Fruit fly (Drosophila melanogaster): ENCODE measurements around the gene CG13000.

Gene CG13000

DNA sequence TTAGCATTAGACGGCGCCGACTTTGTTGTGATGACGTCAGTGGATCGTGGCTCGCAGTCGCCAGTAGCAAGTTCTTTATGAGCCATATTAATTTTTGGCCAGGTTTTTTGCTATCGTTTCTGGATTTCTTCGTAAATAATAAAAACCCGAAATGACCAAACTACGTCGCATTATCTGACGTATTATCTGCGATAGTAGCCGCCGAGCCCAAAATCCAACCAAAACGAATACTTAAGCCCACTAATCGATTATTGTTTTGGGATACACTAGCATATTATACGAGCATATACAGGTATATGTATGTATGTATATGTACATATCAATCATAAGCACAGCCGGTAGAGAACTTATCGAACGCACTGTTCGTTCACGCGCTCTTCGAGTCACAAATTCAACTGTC, 21.5 kb downstream of the CG13000 start:
- no peak for TF ChIP-seq ey (GFP tag; optimal IDR thresholded peaks at IDR 0.05)
- TF ChIP-seq Mio (GFP tag; optimal IDR thresholded peaks at IDR 0.05), result no peak
- no peak for TF ChIP-seq OdsH (GFP tag; optimal IDR thresholded peaks at IDR 0.05)
- TF ChIP-seq brk (GFP tag; optimal IDR thresholded peaks at IDR 0.05), result no peak
- TF ChIP-seq Hnf4 (GFP tag; optimal IDR thresholded peaks at IDR 0.05), result no peak
- no peak for TF ChIP-seq dsf (GFP tag; optimal IDR thresholded peaks at IDR 0.05; ENCODE audit: borderline replicate concordance)
- TF ChIP-seq GATAd (GFP tag; optimal IDR thresholded peaks at IDR 0.05), result no peak
- TF ChIP-seq Hr78 (GFP tag; optimal IDR thresholded peaks at IDR 0.05), result no peak
- no peak for TF ChIP-seq usp (GFP tag; optimal IDR thresholded peaks at IDR 0.05)
- no peak for TF ChIP-seq sage (GFP tag; optimal IDR thresholded peaks at IDR 0.05)
- no peak for TF ChIP-seq Vsx2 (GFP tag; optimal IDR thresholded peaks at IDR 0.05; ENCODE audit: partially characterized antibody)
- TF ChIP-seq Myc (optimal IDR thresholded peaks at IDR 0.05), result no peak
- TF ChIP-seq tai (GFP tag; optimal IDR thresholded peaks at IDR 0.05), result no peak
- TF ChIP-seq Jra (GFP tag; optimal IDR thresholded peaks at IDR 0.05), result no peak

DNA sequence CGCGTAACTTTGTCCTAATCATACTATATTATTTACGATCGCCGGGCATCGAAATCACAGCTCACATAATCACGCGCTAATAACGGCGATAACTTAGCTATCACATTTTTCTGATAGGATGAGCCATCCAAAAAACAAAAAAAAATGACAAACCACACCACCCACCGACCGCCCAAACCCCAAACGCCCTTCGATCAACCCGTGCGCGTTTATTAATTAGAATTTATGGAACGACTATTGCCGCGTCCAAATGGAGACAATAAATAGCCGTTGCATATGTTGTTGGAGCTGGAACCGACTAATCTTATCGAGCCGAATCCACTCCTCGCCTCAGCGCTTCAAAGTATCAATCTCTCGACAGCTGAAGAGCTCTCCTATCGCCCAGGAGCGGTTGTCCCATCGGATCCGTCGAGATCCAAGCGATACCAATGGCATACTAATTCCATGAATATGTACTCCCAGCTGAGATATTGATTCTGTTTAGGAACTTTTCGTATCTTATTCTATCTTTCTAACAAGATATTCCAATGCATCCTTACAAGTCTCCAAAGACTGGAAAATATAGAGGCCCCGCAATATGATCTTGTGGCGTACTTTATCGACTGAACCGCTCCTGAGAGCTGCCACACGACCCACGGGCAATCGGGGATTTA, 24.1 kb downstream of the CG13000 start:
- TF ChIP-seq Rel (GFP tag; optimal IDR thresholded peaks at IDR 0.05) (no peak), Rel (tag; optimal IDR thresholded peaks at IDR 0.05) (peak; percentile 28), br (GFP tag; optimal IDR thresholded peaks at IDR 0.05) (no peak), fru (GFP tag; optimal IDR thresholded peaks at IDR 0.05) (peak; percentile 6), rgr (GFP tag; optimal IDR thresholded peaks at IDR 0.05) (no peak), Abd-B (GFP tag; optimal IDR thresholded peaks at IDR 0.05) (no peak), h (GFP tag; optimal IDR thresholded peaks at IDR 0.05) (peak; percentile 83), Jra (GFP tag; optimal IDR thresholded peaks at IDR 0.05) (no peak), HLH106 (tag; optimal IDR thresholded peaks at IDR 0.05) (peak; percentile 31), foxo (GFP tag; optimal IDR thresholded peaks at IDR 0.05) (peak in 1 of 2 experiments; percentile 10)

DNA sequence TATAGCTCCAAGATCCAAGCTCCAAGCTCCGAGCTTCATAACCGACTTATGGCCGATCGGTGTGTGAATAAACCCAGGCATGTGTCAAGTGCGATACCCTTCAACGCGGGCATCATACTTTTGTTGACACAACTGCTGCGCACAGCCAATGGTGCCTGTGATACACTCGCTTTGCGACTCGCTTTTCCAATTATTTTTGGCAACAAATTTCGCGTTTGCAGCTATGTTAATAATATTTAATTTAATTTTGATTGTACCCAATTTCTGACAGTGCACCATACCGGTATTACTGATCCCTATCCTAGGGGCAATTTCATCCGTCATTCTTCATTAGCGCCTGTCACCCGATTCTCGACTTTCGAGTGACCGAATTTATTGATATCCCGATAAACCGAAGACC, 24.8 kb downstream of the CG13000 start:
- TF ChIP-seq ey (GFP tag; optimal IDR thresholded peaks at IDR 0.05), result peak; percentile 1
- TF ChIP-seq sage (GFP tag; optimal IDR thresholded peaks at IDR 0.05), result no peak
- TF ChIP-seq h (GFP tag; optimal IDR thresholded peaks at IDR 0.05), result peak; percentile 15
- TF ChIP-seq psq (GFP tag; optimal IDR thresholded peaks at IDR 0.05), result peak; percentile 6
- TF ChIP-seq rgr (GFP tag; optimal IDR thresholded peaks at IDR 0.05), result peak; percentile 23
- TF ChIP-seq OdsH (GFP tag; optimal IDR thresholded peaks at IDR 0.05), result peak; percentile 6

DNA sequence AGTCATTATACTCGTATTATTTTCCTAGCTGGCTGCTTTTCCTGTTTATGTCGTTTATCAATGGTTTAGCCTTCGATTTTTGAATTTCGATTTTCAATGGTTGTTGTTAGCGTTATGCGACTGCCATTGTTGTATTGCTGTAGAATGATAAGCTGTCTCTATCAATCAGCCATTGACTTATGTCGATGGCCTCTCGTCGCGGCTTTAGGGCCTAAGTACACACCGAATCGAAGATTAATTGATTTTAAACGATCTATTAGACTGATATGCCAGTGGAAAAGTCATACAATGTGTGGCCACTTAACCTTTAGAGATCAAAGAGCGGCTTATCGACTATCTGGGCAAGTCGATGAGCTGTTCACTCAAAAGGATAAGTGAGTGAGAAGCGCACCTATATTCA, 25.6 kb downstream of the CG13000 start:
- TF ChIP-seq dl (GFP tag; optimal IDR thresholded peaks at IDR 0.05; ENCODE audit: insufficient read depth in 1 of 2, partially characterized antibody in 2 of 2) (no peak), CG32264 (GFP tag; optimal IDR thresholded peaks at IDR 0.05) (no peak), Jra (GFP tag; optimal IDR thresholded peaks at IDR 0.05) (no peak), psq (GFP tag; optimal IDR thresholded peaks at IDR 0.05) (no peak), usp (GFP tag; optimal IDR thresholded peaks at IDR 0.05) (no peak), N (GFP tag; optimal IDR thresholded peaks at IDR 0.05) (no peak), Myc (optimal IDR thresholded peaks at IDR 0.05) (no peak), brk (GFP tag; optimal IDR thresholded peaks at IDR 0.05) (no peak), foxo (GFP tag; optimal IDR thresholded peaks at IDR 0.05) (no peak)

DNA sequence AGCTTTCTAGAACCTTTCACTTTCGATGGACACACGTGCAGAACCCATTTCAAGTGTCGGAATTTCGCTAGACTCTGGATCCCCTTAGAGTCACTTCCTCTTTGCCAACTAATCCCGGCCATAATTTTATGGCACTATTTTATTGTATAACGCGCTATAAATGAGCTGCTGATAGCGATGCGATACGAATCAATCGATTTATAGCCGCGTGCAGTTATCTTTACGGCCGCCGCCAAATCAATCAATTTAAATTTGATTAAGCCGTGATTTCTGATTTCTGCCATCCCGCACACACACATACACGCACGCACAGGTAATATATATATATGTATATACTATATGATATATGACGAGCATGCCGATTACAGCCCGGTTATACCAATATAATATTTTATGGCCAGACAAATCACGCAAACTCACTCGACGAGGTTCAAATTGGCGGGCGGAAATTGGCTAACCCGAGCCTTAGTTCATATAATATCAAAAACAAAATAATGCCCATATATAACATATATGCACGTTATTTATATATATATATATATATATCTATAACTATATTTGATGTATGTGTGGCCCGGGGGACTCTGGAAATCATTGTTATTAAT, 27.5 kb downstream of the CG13000 start:
- TF ChIP-seq dmrt93B (GFP tag; optimal IDR thresholded peaks at IDR 0.05) (no peak), lola (GFP tag; optimal IDR thresholded peaks at IDR 0.05) (no peak), dl (GFP tag; optimal IDR thresholded peaks at IDR 0.05; ENCODE audit: insufficient read depth in 1 of 2, partially characterized antibody in 2 of 2) (no peak), Vsx2 (GFP tag; optimal IDR thresholded peaks at IDR 0.05; ENCODE audit: partially characterized antibody) (no peak), CG32264 (GFP tag; optimal IDR thresholded peaks at IDR 0.05) (no peak), h (GFP tag; optimal IDR thresholded peaks at IDR 0.05) (no peak), Abd-B (GFP tag; optimal IDR thresholded peaks at IDR 0.05) (no peak), jim (GFP tag; optimal IDR thresholded peaks at IDR 0.05) (no peak)
